Worm (Caenorhabditis elegans): ENCODE data around the gene F29A7.8.

DNA sequence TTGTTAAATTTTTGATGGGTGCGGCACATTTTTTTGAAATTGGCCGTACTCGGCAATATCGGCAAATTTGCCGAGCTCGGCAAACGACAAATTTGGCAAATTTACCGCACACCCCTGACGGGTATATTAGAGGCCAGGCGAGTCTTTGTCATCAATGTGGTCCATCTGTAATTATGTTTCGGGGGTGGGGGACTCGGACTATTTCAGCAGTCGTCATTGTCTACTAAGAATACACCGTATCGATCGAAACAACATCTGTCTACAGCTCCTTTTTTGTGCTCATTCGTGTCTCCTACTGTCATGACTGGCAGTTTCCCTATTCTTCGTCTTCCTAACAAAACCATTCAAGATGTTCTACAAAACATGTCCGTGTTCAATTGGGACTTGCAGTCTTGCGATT is 8.5 kb upstream of the F29A7.8 start, which contains the start of gene F08D12.15:
- 0 out of 2 replicates have a peak, but pooled peaks have one; percentile 5 for TF ChIP-seq klf-2 (GFP tag; conservative IDR thresholded peaks at IDR 0.05)
- TF ChIP-seq flt-1 (GFP tag; IDR thresholded peaks at IDR 0.05) = no peak

Data from whole organism, midembryonic.